Worm (Caenorhabditis elegans) whole organism, L3 larva: ENCODE results near the gene H06H21.37.

Source experiments
- R02D3.7 ChIP-seq: fragments of 150-350 bp; optimal IDR thresholded peaks from 2 replicates; lab custom pipeline; 2014; ENCODE audit warnings: missing biosample characterization, missing genetic modification characterization
- ZK546.5 ChIP-seq: sonication (generic microtip); optimal IDR thresholded peaks from 2 replicates; lab custom pipeline; 2017; ENCODE audit warnings: missing biosample characterization, missing genetic modification characterization
- aly-2 ChIP-seq: fragments of 150-350 bp; optimal IDR thresholded peaks from 2 replicates; lab custom pipeline; 2014; ENCODE audit warnings: missing biosample characterization, missing genetic modification characterization
- ama-1 ChIP-seq: fragments of 150-350 bp; optimal IDR thresholded peaks from 2 replicates; lab custom pipeline; 2018
- daf-12 ChIP-seq: fragments of 150-350 bp; optimal IDR thresholded peaks from 2 replicates; lab custom pipeline; 2014; ENCODE audit warnings: missing biosample characterization, missing genetic modification reagents, missing genetic modification characterization
- egl-27 ChIP-seq: sonication (generic microtip); optimal IDR thresholded peaks from 4 replicates; lab custom pipeline; 2017; ENCODE audit warnings: missing biosample characterization, missing genetic modification reagents, missing genetic modification characterization
- egl-5 ChIP-seq: fragments of 150-350 bp; optimal IDR thresholded peaks from 2 replicates; lab custom pipeline; 2017; ENCODE audit warnings: missing biosample characterization, missing genetic modification reagents, missing genetic modification characterization, inconsistent platforms
- elt-2 ChIP-seq: sonication (generic microtip); optimal IDR thresholded peaks from 2 replicates; lab custom pipeline; 2016; ENCODE audit warnings: missing genetic modification reagents, mild to moderate bottlenecking, missing genetic modification characterization, missing compliant biosample characterization
- elt-3 ChIP-seq, 3 experiments: fragments of 150-350 bp in 1 of 3; sonication (generic microtip) in 2 of 3; optimal IDR thresholded peaks; 2 replicates in 2 of 3; 4 replicates in 1 of 3; lab custom pipeline; 2014 to 2017; ENCODE audit warnings: missing biosample characterization in 3 of 3, missing genetic modification characterization in 3 of 3
- fos-1 ChIP-seq: fragments of 150-350 bp; optimal IDR thresholded peaks from 2 replicates; lab custom pipeline; 2014; ENCODE audit warnings: missing biosample characterization, missing genetic modification characterization
- hmg-11 ChIP-seq: sonication (generic microtip); optimal IDR thresholded peaks from 2 replicates; lab custom pipeline; 2016; ENCODE audit warnings: missing genetic modification characterization, missing compliant biosample characterization
- lin-15B ChIP-seq: fragments of 150-350 bp; optimal IDR thresholded peaks from 2 replicates; lab custom pipeline; 2014; ENCODE audit warnings: missing biosample characterization, missing genetic modification characterization
- lsy-12 ChIP-seq: sonication (generic microtip); optimal IDR thresholded peaks from 2 replicates; lab custom pipeline; 2016; ENCODE audit warnings: mild to moderate bottlenecking, missing genetic modification characterization, missing compliant biosample characterization
- mdl-1 ChIP-seq: fragments of 150-350 bp; optimal IDR thresholded peaks from 2 replicates; lab custom pipeline; 2014; ENCODE audit warnings: missing biosample characterization, missing genetic modification characterization
- mml-1 ChIP-seq: fragments of 150-350 bp; sonication (generic microtip); optimal IDR thresholded peaks from 3 replicates; lab custom pipeline; 2014; ENCODE audit warnings: missing biosample characterization, missing genetic modification characterization
- nfya-1 ChIP-seq: sonication (generic microtip); optimal IDR thresholded peaks from 2 replicates; lab custom pipeline; 2017; ENCODE audit warnings: missing genetic modification characterization, mild to moderate bottlenecking, missing compliant biosample characterization, antibody characterized with exemption, moderate library complexity; ENCODE audit not compliant: insufficient read depth
- nhr-11 ChIP-seq: fragments of 150-350 bp; optimal IDR thresholded peaks from 2 replicates; lab custom pipeline; 2014; ENCODE audit warnings: missing biosample characterization, missing genetic modification characterization
- nhr-12 ChIP-seq: fragments of 150-350 bp; optimal IDR thresholded peaks from 2 replicates; lab custom pipeline; 2014; ENCODE audit warnings: missing biosample characterization, missing genetic modification characterization
- nhr-23 ChIP-seq: fragments of 150-350 bp; optimal IDR thresholded peaks from 2 replicates; lab custom pipeline; 2014; ENCODE audit warnings: missing biosample characterization, missing genetic modification reagents, missing genetic modification characterization
- nhr-25 ChIP-seq: sonication (generic microtip); optimal IDR thresholded peaks from 2 replicates; lab custom pipeline; 2017; ENCODE audit warnings: missing biosample characterization, missing genetic modification characterization
- nhr-28 ChIP-seq: fragments of 150-350 bp; optimal IDR thresholded peaks from 2 replicates; lab custom pipeline; 2014; ENCODE audit warnings: missing biosample characterization, missing genetic modification characterization
- nhr-43 ChIP-seq: sonication (generic microtip); optimal IDR thresholded peaks from 2 replicates; lab custom pipeline; 2016; ENCODE audit warnings: mild to moderate bottlenecking, missing genetic modification characterization, missing compliant biosample characterization; ENCODE audit not compliant: poor library complexity, severe bottlenecking
- nhr-76 ChIP-seq: fragments of 150-350 bp; sonication (generic microtip); optimal IDR thresholded peaks from 5 replicates; lab custom pipeline; 2014; ENCODE audit warnings: missing biosample characterization, missing genetic modification characterization
- nhr-77 ChIP-seq: fragments of 150-350 bp; optimal IDR thresholded peaks from 2 replicates; lab custom pipeline; 2014; ENCODE audit warnings: missing biosample characterization, missing genetic modification characterization
- pha-4 ChIP-seq: fragments of 150-350 bp; optimal IDR thresholded peaks from 2 replicates; lab custom pipeline; 2014; ENCODE audit warnings: missing biosample characterization, missing genetic modification reagents, missing genetic modification characterization
- pqm-1 ChIP-seq: fragments of 150-350 bp; optimal IDR thresholded peaks from 2 replicates; lab custom pipeline; 2017; ENCODE audit warnings: missing biosample characterization, missing genetic modification characterization, inconsistent platforms
- skn-1 ChIP-seq: fragments of 150-350 bp; optimal IDR thresholded peaks from 2 replicates; lab custom pipeline; 2014; ENCODE audit warnings: missing biosample characterization, missing genetic modification characterization
- snpc-4 ChIP-seq: fragments of 150-350 bp; optimal IDR thresholded peaks from 2 replicates; lab custom pipeline; 2014; ENCODE audit warnings: missing biosample characterization, missing genetic modification characterization
- tbx-2 ChIP-seq: sonication (generic microtip); optimal IDR thresholded peaks from 2 replicates; lab custom pipeline; 2016; ENCODE audit warnings: mild to moderate bottlenecking, missing genetic modification characterization, missing compliant biosample characterization
- unc-39 ChIP-seq: sonication (generic microtip); optimal IDR thresholded peaks from 4 replicates; lab custom pipeline; 2017; ENCODE audit warnings: missing biosample characterization, missing genetic modification characterization
- unc-62 ChIP-seq: fragments of 150-350 bp; sonication (generic microtip); optimal IDR thresholded peaks from 4 replicates; lab custom pipeline; 2014; ENCODE audit warnings: missing biosample characterization, missing genetic modification reagents, missing genetic modification characterization
- zag-1 ChIP-seq: fragments of 150-350 bp; optimal IDR thresholded peaks from 2 replicates; lab custom pipeline; 2014; ENCODE audit warnings: missing biosample characterization, missing genetic modification characterization
- ztf-11 ChIP-seq: fragments of 150-350 bp; optimal IDR thresholded peaks from 2 replicates; lab custom pipeline; 2014; ENCODE audit warnings: missing biosample characterization, missing genetic modification characterization
- ztf-4 ChIP-seq: fragments of 150-350 bp; optimal IDR thresholded peaks from 2 replicates; lab custom pipeline; 2014; ENCODE audit warnings: missing biosample characterization, missing genetic modification characterization

H06H21.37 gene

DNA sequence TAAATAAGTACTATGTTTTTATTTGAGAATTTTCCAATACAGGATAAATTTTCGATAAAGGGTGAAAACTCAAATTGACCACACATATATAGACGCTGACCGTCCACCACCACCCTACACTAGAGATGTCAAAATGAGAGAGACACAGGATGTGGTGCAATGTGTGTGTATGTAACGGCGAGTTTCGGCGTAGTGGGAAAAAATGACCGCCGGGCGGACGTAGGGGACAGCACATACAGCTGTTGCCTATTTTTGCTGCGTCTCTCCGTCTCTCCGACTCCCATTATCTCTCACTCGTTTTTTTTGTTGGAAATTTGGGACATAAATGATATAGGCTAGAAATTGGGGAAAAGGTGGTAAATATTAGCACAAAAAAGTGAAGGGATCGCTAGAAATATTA is 28.7 kb downstream of the H06H21.37 start:
- TF ChIP-seq fos-1 (tag; lab: Kevin White, UChicago) (no peak), nfya-1 (tag; lab: Kevin White, UChicago) (peak; percentile 28), hmg-11 (tag; lab: Kevin White, UChicago) (peak; percentile 76), elt-2 (tag; lab: Kevin White, UChicago) (no peak), ztf-11 (no peak), lsy-12 (tag; lab: Kevin White, UChicago) (no peak)

DNA sequence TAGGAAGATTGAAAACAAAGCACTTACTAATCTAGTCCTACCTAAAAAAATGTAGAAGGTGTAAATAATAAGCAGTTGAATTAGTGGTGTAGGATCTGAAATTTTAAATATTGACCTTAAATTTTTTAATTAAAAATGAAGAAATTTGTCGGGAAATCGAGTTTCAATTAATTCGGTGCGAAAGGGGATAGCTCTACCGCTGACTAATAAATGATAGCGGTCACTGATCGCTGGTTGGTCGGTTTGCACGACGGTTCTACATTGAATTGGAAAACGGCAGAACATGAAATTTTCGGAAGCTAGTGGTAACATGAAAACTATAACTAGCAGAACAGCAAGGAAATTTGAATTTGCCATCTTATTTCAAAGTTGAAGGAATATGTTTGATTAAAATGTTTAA is 29.6 kb downstream of the H06H21.37 start, which contains the start of gene set-15:
Gene set-15 (minus strand): TSS at position 101 of the 400 bp plus-strand sequence.
- TF ChIP-seq snpc-4 (tag; lab: Kevin White, UChicago) (no peak), mdl-1 (tag; lab: Kevin White, UChicago) (no peak), pha-4 (tag; lab: Kevin White, UChicago) (no peak), nhr-25 (no peak), ztf-11 (no peak), egl-5 (tag; lab: Kevin White, UChicago) (no peak), nhr-12 (tag; lab: Kevin White, UChicago) (no peak), hmg-11 (tag; lab: Kevin White, UChicago) (no peak), unc-62 (GFP tag; lab: Kevin White, UChicago) (no peak), nhr-11 (tag; lab: Kevin White, UChicago) (no peak), lin-15B (tag; lab: Kevin White, UChicago) (no peak), ZK546.5 (tag; lab: Kevin White, UChicago) (no peak), nhr-76 (no peak), tbx-2 (no peak), ama-1 (lab: Kevin White, UChicago) (no peak), elt-3 (tag; optimal IDR thresholded peaks at IDR 0.05; lab: Kevin White, UChicago) (no peak), R02D3.7 (tag; lab: Kevin White, UChicago) (no peak), zag-1 (tag; lab: Kevin White, UChicago) (no peak), mml-1 (no peak), lsy-12 (tag; lab: Kevin White, UChicago) (no peak)

DNA sequence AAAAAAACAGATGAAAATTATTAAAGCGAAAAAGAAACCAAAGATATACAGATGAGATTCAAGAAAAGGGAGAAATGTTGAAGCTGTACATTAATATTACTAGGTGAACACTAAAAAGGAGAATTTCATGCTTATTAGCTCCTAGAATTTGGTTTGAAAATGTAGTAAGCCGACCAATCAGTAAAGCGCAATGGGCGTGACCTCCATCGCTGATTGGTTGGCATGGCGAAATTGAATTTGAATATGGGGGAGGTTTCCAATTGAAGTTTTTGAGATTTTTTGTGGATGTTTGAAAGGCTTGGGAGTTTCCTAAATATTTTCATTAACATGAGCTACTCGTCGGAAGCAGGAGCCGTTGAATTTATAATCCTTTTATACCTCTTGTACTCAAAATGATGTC is 33.3 kb downstream of the H06H21.37 start:
- TF ChIP-seq aly-2 (tag; lab: Kevin White, UChicago) (no peak), lin-15B (tag; lab: Kevin White, UChicago) (no peak), skn-1 (tag; lab: Kevin White, UChicago) (no peak), nfya-1 (tag; lab: Kevin White, UChicago) (peak; percentile 94), tbx-2 (no peak), nhr-76 (no peak), lsy-12 (tag; lab: Kevin White, UChicago) (no peak)

DNA sequence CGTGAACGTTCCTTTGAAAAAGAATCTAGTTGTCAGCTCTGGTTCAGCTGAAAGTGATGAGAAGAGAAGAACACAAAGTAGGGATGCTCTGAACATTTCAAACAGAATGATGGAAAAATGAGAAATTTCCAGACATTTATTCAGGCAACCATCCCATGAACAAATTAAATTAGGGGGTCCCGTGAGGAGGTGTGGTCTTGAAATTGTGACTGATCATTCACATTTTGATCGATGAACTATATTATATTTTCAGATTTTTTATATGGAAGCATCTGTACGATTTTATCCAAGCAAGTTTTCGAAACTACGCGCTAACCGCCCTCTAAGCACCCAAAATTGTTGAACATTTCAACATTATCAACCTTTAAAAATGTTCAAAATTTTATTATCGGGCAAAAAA is 33.8 kb downstream of the H06H21.37 start, which contains the start of gene R11E3.19:
Gene R11E3.19 (minus strand): TSS at position 101 of the 400 bp plus-strand sequence.
- TF ChIP-seq ztf-11 (no peak), snpc-4 (tag; lab: Kevin White, UChicago) (no peak), egl-27 (tag; lab: Kevin White, UChicago) (no peak), daf-12 (no peak), pha-4 (tag; lab: Kevin White, UChicago) (no peak), hmg-11 (tag; lab: Kevin White, UChicago) (no peak), nhr-25 (no peak), nhr-77 (tag; lab: Kevin White, UChicago) (no peak), nhr-76 (no peak), aly-2 (tag; lab: Kevin White, UChicago) (no peak), pqm-1 (no peak), R02D3.7 (tag; lab: Kevin White, UChicago) (no peak), nhr-43 (tag; lab: Kevin White, UChicago) (no peak)

DNA sequence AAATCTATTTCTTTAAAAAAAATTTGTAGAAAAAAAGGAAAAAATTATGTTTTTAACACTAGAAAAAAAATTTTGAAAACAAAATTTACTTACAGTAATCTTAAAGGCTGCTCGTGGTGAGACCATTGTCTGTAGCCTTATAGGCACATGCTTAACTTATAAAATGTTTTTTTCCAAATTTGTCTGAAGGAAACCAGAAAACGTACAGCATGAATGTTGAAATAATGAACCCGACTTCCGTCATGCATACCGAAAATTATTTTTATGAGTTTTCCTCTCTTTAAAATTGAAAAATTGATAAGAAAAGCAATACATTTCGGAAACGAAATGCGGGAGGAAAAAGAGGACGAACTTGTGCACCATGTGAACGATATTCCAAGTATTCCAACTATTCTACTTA is 38.0 kb downstream of the H06H21.37 start, which contains the start of gene R11E3.2:
Gene R11E3.2 (plus strand): TSS at position 301 of the 400 bp plus-strand sequence.
- TF ChIP-seq hmg-11 (tag; lab: Kevin White, UChicago) (no peak), nhr-77 (tag; lab: Kevin White, UChicago) (no peak), fos-1 (tag; lab: Kevin White, UChicago) (no peak), lin-15B (tag; lab: Kevin White, UChicago) (no peak), nhr-25 (no peak), nhr-28 (tag; lab: Kevin White, UChicago) (no peak), ama-1 (lab: Kevin White, UChicago) (no peak), unc-39 (tag; lab: Kevin White, UChicago) (no peak), ztf-11 (no peak), snpc-4 (tag; lab: Kevin White, UChicago) (no peak), ztf-4 (tag; lab: Kevin White, UChicago) (no peak), zag-1 (tag; lab: Kevin White, UChicago) (no peak), pha-4 (tag; lab: Kevin White, UChicago) (no peak), mdl-1 (tag; lab: Kevin White, UChicago) (no peak), pqm-1 (no peak), unc-62 (GFP tag; lab: Kevin White, UChicago) (no peak), mml-1 (no peak), nhr-23 (tag; lab: Kevin White, UChicago) (no peak), nhr-43 (tag; lab: Kevin White, UChicago) (no peak)
- TF ChIP-seq, all 47 proteins: peak for 0
